Worm (Caenorhabditis elegans) whole organism, L3 larva: Measurements from ENCODE around the gene ZK105.1.

Source experiments
- R02D3.7 ChIP-seq: fragments of 150-350 bp; optimal IDR thresholded peaks from 2 replicates; lab custom pipeline; 2014; ENCODE audit warnings: missing biosample characterization, missing genetic modification characterization
- ZK546.5 ChIP-seq: sonication (generic microtip); optimal IDR thresholded peaks from 2 replicates; lab custom pipeline; 2017; ENCODE audit warnings: missing biosample characterization, missing genetic modification characterization
- aly-2 ChIP-seq: fragments of 150-350 bp; optimal IDR thresholded peaks from 2 replicates; lab custom pipeline; 2014; ENCODE audit warnings: missing biosample characterization, missing genetic modification characterization
- ama-1 ChIP-seq: fragments of 150-350 bp; optimal IDR thresholded peaks from 2 replicates; lab custom pipeline; 2018
- ceh-16 ChIP-seq: sonication (generic microtip); optimal IDR thresholded peaks from 2 replicates; lab custom pipeline; 2017; ENCODE audit warnings: missing biosample characterization, missing genetic modification characterization
- ceh-28 ChIP-seq: fragments of 150-350 bp; optimal IDR thresholded peaks from 2 replicates; lab custom pipeline; 2014; ENCODE audit warnings: missing biosample characterization, missing genetic modification reagents, missing genetic modification characterization
- ceh-82 ChIP-seq: fragments of 150-350 bp; optimal IDR thresholded peaks from 2 replicates; lab custom pipeline; 2014; ENCODE audit warnings: missing biosample characterization, missing genetic modification characterization
- ceh-9 ChIP-seq: sonication (generic microtip); optimal IDR thresholded peaks from 2 replicates; lab custom pipeline; 2018; ENCODE audit warnings: missing biosample characterization, missing genetic modification characterization
- egl-27 ChIP-seq: sonication (generic microtip); optimal IDR thresholded peaks from 4 replicates; lab custom pipeline; 2017; ENCODE audit warnings: missing biosample characterization, missing genetic modification reagents, missing genetic modification characterization
- egl-5 ChIP-seq: fragments of 150-350 bp; optimal IDR thresholded peaks from 2 replicates; lab custom pipeline; 2017; ENCODE audit warnings: missing biosample characterization, missing genetic modification reagents, missing genetic modification characterization, inconsistent platforms
- elt-1 ChIP-seq: fragments of 150-350 bp; optimal IDR thresholded peaks from 2 replicates; lab custom pipeline; 2014; ENCODE audit warnings: missing biosample characterization, missing genetic modification characterization
- elt-2 ChIP-seq: sonication (generic microtip); optimal IDR thresholded peaks from 2 replicates; lab custom pipeline; 2016; ENCODE audit warnings: missing genetic modification reagents, mild to moderate bottlenecking, missing genetic modification characterization, missing compliant biosample characterization
- elt-3 ChIP-seq, 3 experiments: fragments of 150-350 bp in 1 of 3; sonication (generic microtip) in 2 of 3; optimal IDR thresholded peaks; 2 replicates in 2 of 3; 4 replicates in 1 of 3; lab custom pipeline; 2014 to 2017; ENCODE audit warnings: missing biosample characterization in 3 of 3, missing genetic modification characterization in 3 of 3
- eor-1 ChIP-seq, 2 experiments: fragments of 150-350 bp; optimal IDR thresholded peaks; 2 replicates each; lab custom pipeline; 2014 to 2018; ENCODE audit warnings: missing biosample characterization in 2 of 2, missing genetic modification characterization in 2 of 2
- fkh-10 ChIP-seq: sonication (generic microtip); optimal IDR thresholded peaks from 2 replicates; lab custom pipeline; 2017; ENCODE audit warnings: missing biosample characterization, missing genetic modification reagents, missing genetic modification characterization
- fkh-2 ChIP-seq: fragments of 150-350 bp; optimal IDR thresholded peaks from 2 replicates; lab custom pipeline; 2014; ENCODE audit warnings: missing biosample characterization, missing genetic modification reagents, missing genetic modification characterization
- hmg-11 ChIP-seq: sonication (generic microtip); optimal IDR thresholded peaks from 2 replicates; lab custom pipeline; 2016; ENCODE audit warnings: missing genetic modification characterization, missing compliant biosample characterization
- jun-1 ChIP-seq: fragments of 150-350 bp; optimal IDR thresholded peaks from 2 replicates; lab custom pipeline; 2014; ENCODE audit warnings: missing biosample characterization, missing genetic modification reagents, missing genetic modification characterization
- lin-39 ChIP-seq: fragments of 150-350 bp; optimal IDR thresholded peaks from 2 replicates; lab custom pipeline; 2018; ENCODE audit warnings: missing biosample characterization, missing genetic modification reagents, missing genetic modification characterization
- lsy-12 ChIP-seq: sonication (generic microtip); optimal IDR thresholded peaks from 2 replicates; lab custom pipeline; 2016; ENCODE audit warnings: mild to moderate bottlenecking, missing genetic modification characterization, missing compliant biosample characterization
- mdl-1 ChIP-seq: fragments of 150-350 bp; optimal IDR thresholded peaks from 2 replicates; lab custom pipeline; 2014; ENCODE audit warnings: missing biosample characterization, missing genetic modification characterization
- mml-1 ChIP-seq: fragments of 150-350 bp; sonication (generic microtip); optimal IDR thresholded peaks from 3 replicates; lab custom pipeline; 2014; ENCODE audit warnings: missing biosample characterization, missing genetic modification characterization
- nfya-1 ChIP-seq: sonication (generic microtip); optimal IDR thresholded peaks from 2 replicates; lab custom pipeline; 2017; ENCODE audit warnings: missing genetic modification characterization, mild to moderate bottlenecking, missing compliant biosample characterization, antibody characterized with exemption, moderate library complexity; ENCODE audit not compliant: insufficient read depth
- nhr-23 ChIP-seq: fragments of 150-350 bp; optimal IDR thresholded peaks from 2 replicates; lab custom pipeline; 2014; ENCODE audit warnings: missing biosample characterization, missing genetic modification reagents, missing genetic modification characterization
- nhr-237 ChIP-seq: fragments of 150-350 bp; optimal IDR thresholded peaks from 2 replicates; lab custom pipeline; 2014; ENCODE audit warnings: missing biosample characterization, missing genetic modification characterization
- nhr-25 ChIP-seq: sonication (generic microtip); optimal IDR thresholded peaks from 2 replicates; lab custom pipeline; 2017; ENCODE audit warnings: missing biosample characterization, missing genetic modification characterization
- nhr-28 ChIP-seq: fragments of 150-350 bp; optimal IDR thresholded peaks from 2 replicates; lab custom pipeline; 2014; ENCODE audit warnings: missing biosample characterization, missing genetic modification characterization
- nhr-43 ChIP-seq: sonication (generic microtip); optimal IDR thresholded peaks from 2 replicates; lab custom pipeline; 2016; ENCODE audit warnings: mild to moderate bottlenecking, missing genetic modification characterization, missing compliant biosample characterization; ENCODE audit not compliant: poor library complexity, severe bottlenecking
- nhr-67 ChIP-seq: fragments of 150-350 bp; optimal IDR thresholded peaks from 2 replicates; lab custom pipeline; 2014; ENCODE audit warnings: missing biosample characterization, missing genetic modification characterization
- nhr-76 ChIP-seq: fragments of 150-350 bp; sonication (generic microtip); optimal IDR thresholded peaks from 5 replicates; lab custom pipeline; 2014; ENCODE audit warnings: missing biosample characterization, missing genetic modification characterization
- nhr-77 ChIP-seq: fragments of 150-350 bp; optimal IDR thresholded peaks from 2 replicates; lab custom pipeline; 2014; ENCODE audit warnings: missing biosample characterization, missing genetic modification characterization
- sea-2 ChIP-seq: fragments of 150-350 bp; sonication (generic microtip); optimal IDR thresholded peaks from 4 replicates; lab custom pipeline; 2014; ENCODE audit warnings: missing biosample characterization, missing genetic modification reagents, missing genetic modification characterization
- skn-1 ChIP-seq: fragments of 150-350 bp; optimal IDR thresholded peaks from 2 replicates; lab custom pipeline; 2014; ENCODE audit warnings: missing biosample characterization, missing genetic modification characterization
- snpc-4 ChIP-seq: fragments of 150-350 bp; optimal IDR thresholded peaks from 2 replicates; lab custom pipeline; 2014; ENCODE audit warnings: missing biosample characterization, missing genetic modification characterization
- unc-39 ChIP-seq: sonication (generic microtip); optimal IDR thresholded peaks from 4 replicates; lab custom pipeline; 2017; ENCODE audit warnings: missing biosample characterization, missing genetic modification characterization
- unc-62 ChIP-seq: fragments of 150-350 bp; sonication (generic microtip); optimal IDR thresholded peaks from 4 replicates; lab custom pipeline; 2014; ENCODE audit warnings: missing biosample characterization, missing genetic modification reagents, missing genetic modification characterization
- ztf-4 ChIP-seq: fragments of 150-350 bp; optimal IDR thresholded peaks from 2 replicates; lab custom pipeline; 2014; ENCODE audit warnings: missing biosample characterization, missing genetic modification characterization

ZK105.1 gene

DNA sequence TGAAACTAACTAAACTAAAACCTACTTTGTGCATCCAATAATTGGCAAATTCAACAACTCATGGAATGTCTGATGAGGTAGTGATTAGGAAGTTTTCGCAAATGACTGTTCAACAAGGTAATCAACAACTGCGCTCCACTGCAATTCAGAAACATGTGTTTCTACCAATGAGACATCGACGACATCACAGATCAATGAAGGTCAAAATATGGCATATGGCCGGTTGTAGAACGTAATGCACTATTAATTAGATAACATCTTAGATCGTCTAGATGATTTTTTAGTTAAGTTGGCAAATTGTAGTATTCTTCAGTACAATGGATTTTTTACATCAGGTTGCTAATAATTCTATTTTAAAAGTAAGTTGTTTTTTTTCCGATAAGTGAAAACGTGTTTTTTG, 27.6 kb upstream of the ZK105.1 start, which contains the start of the genes nhr-94 and nhr-152:
Gene nhr-94 (minus strand): TSS at position 147 of the 400 bp plus-strand sequence.
Gene nhr-152 (plus strand): TSS at position 162 of the 400 bp plus-strand sequence.
- no peak for TF ChIP-seq elt-3 (tag; optimal IDR thresholded peaks at IDR 0.05; lab: Kevin White, UChicago)
- TF ChIP-seq elt-2 (tag; lab: Kevin White, UChicago): no peak
- no peak for TF ChIP-seq egl-5 (tag; lab: Kevin White, UChicago)
- peak; percentile 80 for TF ChIP-seq nhr-25
- TF ChIP-seq mdl-1 (tag; lab: Kevin White, UChicago): no peak
- TF ChIP-seq nfya-1 (tag; lab: Kevin White, UChicago): peak; percentile 46
- TF ChIP-seq elt-1 (tag; lab: Kevin White, UChicago): peak; percentile 97
- no peak for TF ChIP-seq ceh-9 (tag; lab: Kevin White, UChicago)
- no peak for TF ChIP-seq ceh-28
- TF ChIP-seq aly-2 (tag; lab: Kevin White, UChicago): no peak
- TF ChIP-seq ZK546.5 (tag; lab: Kevin White, UChicago): no peak
- TF ChIP-seq nhr-237 (tag; lab: Kevin White, UChicago): no peak
- TF ChIP-seq fkh-2 (tag; lab: Kevin White, UChicago): no peak
- no peak for TF ChIP-seq skn-1 (tag; lab: Kevin White, UChicago)
- TF ChIP-seq nhr-67: no peak
- no peak for TF ChIP-seq egl-27
- TF ChIP-seq nhr-76: no peak
- no peak for TF ChIP-seq nhr-77 (tag; lab: Kevin White, UChicago)

DNA sequence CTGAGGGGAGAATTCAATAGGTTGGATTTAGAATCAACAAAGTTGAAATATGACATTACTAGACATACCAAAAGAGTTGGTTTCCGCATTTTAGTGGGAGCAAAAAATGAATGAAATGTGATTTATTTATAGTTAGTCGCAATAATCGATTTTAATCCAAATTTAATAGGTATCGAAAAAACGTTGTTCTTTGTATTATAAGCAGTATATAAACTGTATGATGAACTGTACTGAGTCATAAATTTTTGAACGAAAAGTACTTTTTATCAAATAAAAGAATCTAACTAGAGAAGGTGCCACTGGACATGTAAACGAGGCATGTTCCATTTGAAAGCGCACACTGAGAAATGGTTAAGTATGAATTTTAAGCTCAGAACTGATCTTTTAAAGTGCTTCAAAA, 23.9 kb upstream of the ZK105.1 start, which contains the start of gene C12D5.9:
Gene C12D5.9 (minus strand): TSS at position 101 of the 400 bp plus-strand sequence.
- TF ChIP-seq nfya-1 (tag; lab: Kevin White, UChicago) (no peak), nhr-237 (tag; lab: Kevin White, UChicago) (no peak), snpc-4 (tag; lab: Kevin White, UChicago) (no peak), R02D3.7 (no peak), mml-1 (tag; lab: Kevin White, UChicago) (no peak), elt-1 (tag; lab: Kevin White, UChicago) (no peak), ceh-28 (no peak), egl-27 (no peak), nhr-43 (tag; lab: Kevin White, UChicago) (no peak), ceh-9 (tag; lab: Kevin White, UChicago) (no peak), ceh-82 (tag; lab: Kevin White, UChicago) (no peak), fkh-10 (no peak), nhr-23 (tag; lab: Kevin White, UChicago) (no peak), nhr-28 (tag; lab: Kevin White, UChicago) (no peak), lin-39 (tag; lab: Kevin White, UChicago) (no peak)

DNA sequence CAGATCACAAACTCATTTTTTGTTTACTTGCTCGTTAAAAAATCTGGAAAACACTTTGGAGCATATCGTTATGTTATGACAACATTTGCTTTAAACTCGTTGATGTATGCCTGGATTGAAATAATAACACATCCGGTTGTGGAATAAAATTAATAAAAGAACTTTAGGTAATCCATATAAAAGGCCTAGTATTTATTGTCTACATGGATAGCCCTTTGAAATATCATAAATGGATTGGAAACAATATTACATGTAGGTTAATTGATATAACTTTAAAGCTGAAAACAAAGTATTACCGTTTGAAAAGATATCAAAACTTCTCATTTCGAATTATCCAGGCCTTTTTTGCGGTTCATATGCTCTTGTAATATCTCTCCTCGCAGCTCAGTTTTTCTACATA, 23.2 kb upstream of the ZK105.1 start:
- TF ChIP-seq aly-2 (tag; lab: Kevin White, UChicago) (no peak), nhr-25 (no peak), ZK546.5 (tag; lab: Kevin White, UChicago) (no peak), nhr-23 (tag; lab: Kevin White, UChicago) (no peak), fkh-2 (tag; lab: Kevin White, UChicago) (no peak), skn-1 (tag; lab: Kevin White, UChicago) (no peak), ceh-28 (no peak), elt-1 (tag; lab: Kevin White, UChicago) (no peak), ceh-16 (tag; lab: Kevin White, UChicago) (no peak), nhr-67 (no peak), ama-1 (no peak), lsy-12 (tag; lab: Kevin White, UChicago) (no peak), unc-39 (tag; lab: Kevin White, UChicago) (no peak), egl-27 (no peak), nhr-77 (tag; lab: Kevin White, UChicago) (no peak), eor-1 (tag; optimal IDR thresholded peaks at IDR 0.05; lab: Kevin White, UChicago) (no peak), sea-2 (GFP tag; lab: Kevin White, UChicago) (no peak), ceh-82 (tag; lab: Kevin White, UChicago) (no peak)

DNA sequence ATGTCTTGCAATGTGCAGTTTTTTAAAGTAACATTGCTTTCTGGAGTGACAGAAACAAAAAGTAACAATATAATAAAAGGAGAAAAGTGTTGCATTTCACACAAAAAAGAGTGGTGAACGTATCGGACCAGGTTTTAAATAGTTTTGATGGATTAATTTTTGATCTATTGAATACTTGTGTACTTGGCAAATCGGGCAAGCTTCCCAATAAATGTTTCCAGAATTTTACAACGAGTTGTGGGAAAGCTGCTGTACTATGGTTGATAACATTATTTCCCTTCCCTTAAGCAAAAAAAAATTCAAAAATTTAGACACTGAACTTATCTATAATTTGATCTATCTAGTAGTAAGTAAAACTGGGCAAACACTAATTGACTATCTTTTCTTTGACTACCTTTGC, 20.4 kb upstream of the ZK105.1 start, which contains the start of gene C12D5.10:
Gene C12D5.10 (minus strand): TSS at position 101 of the 400 bp plus-strand sequence.
- TF ChIP-seq sea-2 (GFP tag; lab: Kevin White, UChicago): no peak
- no peak for TF ChIP-seq elt-2 (tag; lab: Kevin White, UChicago)
- no peak for TF ChIP-seq ztf-4 (tag; lab: Kevin White, UChicago)
- no peak for TF ChIP-seq ceh-28
- TF ChIP-seq hmg-11 (tag; lab: Kevin White, UChicago): no peak
- no peak for TF ChIP-seq egl-5 (tag; lab: Kevin White, UChicago)
- TF ChIP-seq unc-39 (tag; lab: Kevin White, UChicago): no peak
- no peak for TF ChIP-seq jun-1
- TF ChIP-seq fkh-2 (tag; lab: Kevin White, UChicago): no peak
- no peak for TF ChIP-seq aly-2 (tag; lab: Kevin White, UChicago)
- no peak for TF ChIP-seq unc-62 (GFP tag; lab: Kevin White, UChicago)
